Fruit fly (Drosophila melanogaster) whole organism, embryonic: ENCODE data around the gene Vps39.

ENCODE experiments used
- Abd-B ChIP-seq: fragments of 200-800 bp; sonication (Bioruptor generic); optimal IDR thresholded peaks from 2 replicates; lab custom pipeline; 2018; ENCODE audit warnings: missing biosample characterization, mild to moderate bottlenecking, missing genetic modification characterization, moderate library complexity
- CG10979 ChIP-seq: fragments of 200-800 bp; sonication (Bioruptor generic); optimal IDR thresholded peaks from 2 replicates; lab custom pipeline; 2018; ENCODE audit warnings: missing biosample characterization, mild to moderate bottlenecking, missing genetic modification characterization, moderate library complexity
- CG11695 ChIP-seq: fragments of 200-800 bp; sonication (Bioruptor generic); IDR thresholded peaks from 3 replicates; pipeline ENCODE4 v1.3.6; 2022; ENCODE audit warnings: missing biosample characterization, missing genetic modification characterization
- CG15269 ChIP-seq: fragments of 200-800 bp; sonication (Bioruptor generic); optimal IDR thresholded peaks from 2 replicates; lab custom pipeline; 2018; ENCODE audit warnings: missing biosample characterization, mild to moderate bottlenecking, missing genetic modification characterization, moderate library complexity
- CG15696 ChIP-seq: fragments of 200-800 bp; sonication (Bioruptor generic); optimal IDR thresholded peaks from 2 replicates; lab custom pipeline; 2019; ENCODE audit warnings: missing biosample characterization, mild to moderate bottlenecking, missing genetic modification characterization, moderate library complexity
- CG17802 ChIP-seq: fragments of 200-800 bp; sonication (Bioruptor generic); optimal IDR thresholded peaks from 2 replicates; lab custom pipeline; 2018; ENCODE audit warnings: missing biosample characterization, mild to moderate bottlenecking, missing genetic modification characterization, moderate library complexity
- CG18599 ChIP-seq: fragments of 200-800 bp; sonication (Bioruptor generic); optimal IDR thresholded peaks from 3 replicates; lab custom pipeline; 2017; ENCODE audit warnings: missing biosample characterization, missing genetic modification characterization, mild to moderate bottlenecking, moderate library complexity, missing genetic modification reagents
- CG2889 ChIP-seq: fragments of 200-800 bp; sonication (Bioruptor generic); IDR thresholded peaks from 3 replicates; pipeline ENCODE4 v1.3.6; 2022; ENCODE audit warnings: missing biosample characterization, missing genetic modification characterization
- CG3995 ChIP-seq: fragments of 200-800 bp; sonication (Bioruptor generic); optimal IDR thresholded peaks from 3 replicates; lab custom pipeline; 2016; ENCODE audit warnings: missing biosample characterization, missing genetic modification characterization
- CG6254 ChIP-seq: fragments of 200-800 bp; sonication (Bioruptor generic); optimal IDR thresholded peaks from 3 replicates; lab custom pipeline; 2017; ENCODE audit warnings: mild to moderate bottlenecking, missing biosample characterization, missing genetic modification reagents, missing genetic modification characterization
- CG6765 ChIP-seq: fragments of 200-800 bp; sonication (Bioruptor generic); optimal IDR thresholded peaks from 3 replicates; lab custom pipeline; 2017; ENCODE audit warnings: missing biosample characterization, mild to moderate bottlenecking, missing genetic modification characterization
- CG7745 ChIP-seq: fragments of 200-800 bp; sonication (Bioruptor generic); optimal IDR thresholded peaks from 2 replicates; lab custom pipeline; 2018; ENCODE audit warnings: missing biosample characterization, mild to moderate bottlenecking, missing genetic modification characterization, moderate library complexity
- CG9215 ChIP-seq: fragments of 200-800 bp; sonication (Bioruptor generic); IDR thresholded peaks from 2 replicates; pipeline ENCODE4 v1.3.6; 2022; ENCODE audit warnings: missing biosample characterization, missing genetic modification characterization
- CG9437 ChIP-seq: fragments of 200-800 bp; sonication (Bioruptor generic); optimal IDR thresholded peaks from 2 replicates; lab custom pipeline; 2018; ENCODE audit warnings: missing biosample characterization, mild to moderate bottlenecking, missing genetic modification characterization
- Drgx ChIP-seq: fragments of 200-800 bp; sonication (Bioruptor generic); IDR thresholded peaks from 2 replicates; pipeline ENCODE4 v1.3.6; 2022; ENCODE audit warnings: missing biosample characterization, missing genetic modification characterization
- ERR ChIP-seq: fragments of 200-800 bp; sonication (Bioruptor generic); optimal IDR thresholded peaks from 2 replicates; lab custom pipeline; 2016; ENCODE audit warnings: missing biosample characterization, missing genetic modification characterization
- GATAe ChIP-seq: fragments of 200-800 bp; sonication (Bioruptor generic); conservative IDR thresholded peaks from 2 replicates; pipeline ENCODE4 v1.3.6; 2022; ENCODE audit warnings: missing biosample characterization, missing genetic modification characterization
- HLH4C ChIP-seq: fragments of 200-800 bp; sonication (Bioruptor generic); IDR thresholded peaks from 3 replicates; pipeline ENCODE4 v1.3.6; 2022; ENCODE audit warnings: missing biosample characterization, missing genetic modification characterization; ENCODE audit not compliant: partially characterized antibody
- MTF-1 ChIP-seq: fragments of 200-800 bp; sonication (Bioruptor generic); optimal IDR thresholded peaks from 2 replicates; lab custom pipeline; 2018; ENCODE audit warnings: missing biosample characterization, mild to moderate bottlenecking, missing genetic modification characterization, borderline replicate concordance
- Max ChIP-seq: fragments of 200-800 bp; sonication (Bioruptor generic); optimal IDR thresholded peaks from 2 replicates; lab custom pipeline; 2016; ENCODE audit warnings: missing biosample characterization, mild to moderate bottlenecking, missing genetic modification characterization
- Myb ChIP-seq: fragments of 200-800 bp; sonication (Bioruptor generic); optimal IDR thresholded peaks from 2 replicates; lab custom pipeline; 2016; ENCODE audit warnings: missing biosample characterization, missing genetic modification characterization
- Poxn ChIP-seq: fragments of 200-800 bp; sonication (Bioruptor generic); IDR thresholded peaks from 2 replicates; pipeline ENCODE4 v1.3.6; 2022; ENCODE audit warnings: missing biosample characterization, missing genetic modification characterization
- Sox102F ChIP-seq: fragments of 200-800 bp; sonication (Bioruptor generic); optimal IDR thresholded peaks from 2 replicates; lab custom pipeline; 2018; ENCODE audit warnings: missing biosample characterization, mild to moderate bottlenecking, missing genetic modification characterization, moderate library complexity
- bcd ChIP-seq: fragments of 200-800 bp; sonication (Bioruptor generic); optimal IDR thresholded peaks from 2 replicates; lab custom pipeline; 2017; ENCODE audit warnings: missing biosample characterization, mild to moderate bottlenecking, missing genetic modification characterization
- ci ChIP-seq: fragments of 200-800 bp; sonication (Bioruptor generic); IDR thresholded peaks from 3 replicates; pipeline ENCODE4 v1.3.6; 2022; ENCODE audit warnings: missing biosample characterization, missing genetic modification characterization
- dan ChIP-seq: fragments of 200-800 bp; sonication (Bioruptor generic); IDR thresholded peaks from 2 replicates; pipeline ENCODE4 v1.3.6; 2022; ENCODE audit warnings: missing biosample characterization, missing genetic modification characterization
- dmrt99B ChIP-seq: fragments of 200-800 bp; sonication (Bioruptor generic); optimal IDR thresholded peaks from 2 replicates; lab custom pipeline; 2018; ENCODE audit warnings: missing biosample characterization, mild to moderate bottlenecking, missing genetic modification characterization, moderate library complexity
- emc ChIP-seq: fragments of 200-800 bp; sonication (Bioruptor generic); optimal IDR thresholded peaks from 2 replicates; lab custom pipeline; 2016; ENCODE audit warnings: missing biosample characterization, missing genetic modification characterization
- fd64A ChIP-seq: fragments of 200-800 bp; sonication (Bioruptor generic); optimal IDR thresholded peaks from 3 replicates; lab custom pipeline; 2018; ENCODE audit warnings: missing biosample characterization, mild to moderate bottlenecking, missing genetic modification characterization
- ftz-f1 ChIP-seq: fragments of 200-800 bp; sonication (Bioruptor generic); optimal IDR thresholded peaks from 2 replicates; lab custom pipeline; 2016; ENCODE audit warnings: missing biosample characterization, missing genetic modification characterization
- fu2 ChIP-seq: fragments of 200-800 bp; sonication (Bioruptor generic); optimal IDR thresholded peaks from 2 replicates; lab custom pipeline; 2016; ENCODE audit warnings: missing biosample characterization, missing genetic modification characterization
- jing ChIP-seq: fragments of 200-800 bp; sonication (Bioruptor generic); optimal IDR thresholded peaks from 2 replicates; lab custom pipeline; 2018; ENCODE audit warnings: missing biosample characterization, mild to moderate bottlenecking, missing genetic modification characterization
- lmd ChIP-seq: fragments of 200-800 bp; sonication (Bioruptor generic); IDR thresholded peaks from 2 replicates; pipeline ENCODE4 v1.3.6; 2022; ENCODE audit warnings: missing biosample characterization, missing genetic modification characterization
- lola ChIP-seq, 3 experiments: fragments of >200 bp in 2 of 3; fragments of 200-800 bp in 1 of 3; sonication (Bioruptor generic) in 1 of 3; optimal IDR thresholded peaks; 2 replicates each; lab custom pipeline; 2017 to 2019; ENCODE audit warnings: missing biosample characterization in 3 of 3, missing genetic modification characterization in 3 of 3, mild to moderate bottlenecking in 1 of 3, moderate library complexity in 1 of 3
- maf-S ChIP-seq: fragments of 200-800 bp; sonication (Bioruptor generic); optimal IDR thresholded peaks from 2 replicates; lab custom pipeline; 2016; ENCODE audit warnings: missing biosample characterization, missing genetic modification characterization
- pan ChIP-seq, 4 experiments: fragments of >200 bp in 3 of 4; fragments of 200-800 bp in 1 of 4; sonication (Bioruptor generic) in 1 of 4; optimal IDR thresholded peaks in 3 of 4; IDR thresholded peaks in 1 of 4; 2 replicates each; pipeline versions ENCODE4 v1.3.6 to Lab custom; 2017 to 2022; ENCODE audit warnings: missing biosample characterization in 2 of 4, missing genetic modification characterization in 2 of 4, mixed read lengths in 1 of 4
- sim ChIP-seq: fragments of 200-800 bp; sonication (Bioruptor generic); IDR thresholded peaks from 2 replicates; pipeline ENCODE4 v1.3.6; 2022; ENCODE audit warnings: missing biosample characterization, missing genetic modification characterization
- ttk ChIP-seq: fragments of 200-800 bp; sonication (Bioruptor generic); IDR thresholded peaks from 2 replicates; pipeline ENCODE4 v2.1.2; 2022; ENCODE audit warnings: missing biosample characterization, missing genetic modification characterization
- wek ChIP-seq: fragments of 200-800 bp; sonication (Bioruptor generic); optimal IDR thresholded peaks from 3 replicates; lab custom pipeline; 2018; ENCODE audit warnings: missing biosample characterization, mild to moderate bottlenecking, missing genetic modification characterization, moderate library complexity

Vps39 gene

dm6 chr3R:18311368-18311919 lies 37.2 kb upstream of the Vps39 start (continued):
- peak; percentile 74 for TF ChIP-seq CG18599
- TF ChIP-seq CG11695 (GFP tag; lab: Robert Waterston, UW): peak; percentile 44; the same call in 1 of the 3 replicates
- no peak for TF ChIP-seq emc (GFP tag; lab: Kevin White, UChicago)
- no peak for TF ChIP-seq CG7745 (tag; lab: Kevin White, UChicago)
- TF ChIP-seq Max (GFP tag; lab: Kevin White, UChicago): no peak
- TF ChIP-seq MTF-1 (GFP tag; lab: Kevin White, UChicago): peak; percentile 73
- peak; percentile 32; the same call in 1 of the 2 replicates for TF ChIP-seq CG9215 (GFP tag; lab: Robert Waterston, UW)
- TF ChIP-seq sim (GFP tag; lab: Robert Waterston, UW): no peak
- no peak for TF ChIP-seq Poxn
- TF ChIP-seq fd64A (GFP tag; lab: Kevin White, UChicago): peak; percentile 79
- TF ChIP-seq CG10979: peak; percentile 66
- peak; percentile 72 for TF ChIP-seq CG9437 (GFP tag; lab: Kevin White, UChicago)
- TF ChIP-seq lola (GFP tag; optimal IDR thresholded peaks at IDR 0.05; lab: Kevin White, UChicago): peak in 1 of 3 experiments; percentile 88
- TF ChIP-seq CG15269 (tag; lab: Kevin White, UChicago): peak; percentile 67
- peak; percentile 10 for TF ChIP-seq Abd-B (GFP tag; lab: Kevin White, UChicago)
- TF ChIP-seq CG2889 (GFP tag; lab: Robert Waterston, UW): no peak
- TF ChIP-seq jing (GFP tag; lab: Kevin White, UChicago): no peak
- TF ChIP-seq CG6254 (GFP tag; lab: Kevin White, UChicago): peak; percentile 54
- TF ChIP-seq HLH4C: no peak
- no peak for TF ChIP-seq GATAe (GFP tag; lab: Robert Waterston, UW)
- TF ChIP-seq Drgx (GFP tag; lab: Robert Waterston, UW): peak; percentile 44; the same call in 1 of the 2 replicates
- no peak for TF ChIP-seq lmd (GFP tag; lab: Robert Waterston, UW)
- TF ChIP-seq dan: no peak
- TF ChIP-seq CG15696 (tag; lab: Kevin White, UChicago): peak; percentile 9
- no peak for TF ChIP-seq CG6765 (GFP tag; lab: Kevin White, UChicago)
- TF ChIP-seq ftz-f1: peak; percentile 83
- peak; percentile 86 for TF ChIP-seq ci (GFP tag; lab: Robert Waterston, UW)
- no peak for TF ChIP-seq pan (optimal IDR thresholded peaks at IDR 0.05; lab: Kevin White, UChicago)
- peak in 1 of 2 experiments; percentile 14 for TF ChIP-seq pan (GFP tag; optimal IDR thresholded peaks at IDR 0.05 in 1 of 2, IDR thresholded peaks at IDR 0.05 in 1 of 2)
- TF ChIP-seq dmrt99B (tag; lab: Kevin White, UChicago): peak; percentile 64
- peak; percentile 12 for TF ChIP-seq maf-S (GFP tag; lab: Kevin White, UChicago)
- TF ChIP-seq CG17802 (tag; lab: Kevin White, UChicago): peak; percentile 54
- TF ChIP-seq ttk (GFP tag; lab: Robert Waterston, UW): peak; percentile 83
- no peak for TF ChIP-seq ERR (GFP tag; lab: Kevin White, UChicago)
- TF ChIP-seq CG3995 (GFP tag; lab: Kevin White, UChicago): no peak
- peak; percentile 58 for TF ChIP-seq Sox102F (GFP tag; lab: Kevin White, UChicago)
- peak; percentile 74 for TF ChIP-seq bcd (GFP tag; lab: Kevin White, UChicago)
- peak; percentile 68 for TF ChIP-seq wek
- peak; percentile 16 for TF ChIP-seq Myb
- no peak for TF ChIP-seq fu2 (GFP tag; lab: Kevin White, UChicago)
